Fruit fly (Drosophila melanogaster) whole organism, embryonic: ENCODE results near the gene SelG.

Experiments used
- Ada2b ChIP-seq: fragments of 200-800 bp; sonication (Bioruptor generic); IDR thresholded peaks from 2 replicates; pipeline ENCODE4 v1.3.6; 2022; ENCODE audit warnings: missing biosample characterization, missing genetic modification characterization
- Adf1 ChIP-seq: fragments of 200-800 bp; sonication (Bioruptor generic); IDR thresholded peaks from 2 replicates; pipeline ENCODE4 v1.3.6; 2022; ENCODE audit warnings: missing biosample characterization, missing genetic modification characterization
- Aef1 ChIP-seq: fragments of 200-800 bp; sonication (Bioruptor generic); IDR thresholded peaks from 3 replicates; pipeline ENCODE4 v1.3.6; 2022; ENCODE audit warnings: missing biosample characterization, missing genetic modification characterization
- B-H2 ChIP-seq: fragments of 200-800 bp; sonication (Bioruptor generic); optimal IDR thresholded peaks from 2 replicates; lab custom pipeline; 2018; ENCODE audit warnings: missing biosample characterization, mild to moderate bottlenecking, missing genetic modification characterization
- Bgb ChIP-seq: fragments of 200-800 bp; sonication (Bioruptor generic); IDR thresholded peaks from 2 replicates; pipeline ENCODE4 v1.3.6; 2022; ENCODE audit warnings: missing biosample characterization, missing genetic modification characterization; ENCODE audit not compliant: partially characterized antibody
- CG10147 ChIP-seq: fragments of 200-800 bp; sonication (Bioruptor generic); optimal IDR thresholded peaks from 2 replicates; lab custom pipeline; 2019; ENCODE audit warnings: missing biosample characterization, mild to moderate bottlenecking, missing genetic modification characterization, moderate library complexity
- CG10274 ChIP-seq: fragments of 200-800 bp; sonication (Bioruptor generic); optimal IDR thresholded peaks from 3 replicates; lab custom pipeline; 2017; ENCODE audit warnings: missing biosample characterization, mild to moderate bottlenecking, missing genetic modification characterization
- CG11456 ChIP-seq: fragments of 200-800 bp; sonication (Bioruptor generic); IDR thresholded peaks from 3 replicates; pipeline ENCODE4 v1.3.6; 2022; ENCODE audit warnings: missing biosample characterization, missing genetic modification characterization
- CG13424 ChIP-seq: fragments of 200-800 bp; sonication (Bioruptor generic); optimal IDR thresholded peaks from 2 replicates; lab custom pipeline; 2019; ENCODE audit warnings: missing biosample characterization, mild to moderate bottlenecking, missing genetic modification characterization, moderate library complexity
- CG14965 ChIP-seq: fragments of 200-800 bp; sonication (Bioruptor generic); optimal IDR thresholded peaks from 2 replicates; lab custom pipeline; 2016; ENCODE audit warnings: missing biosample characterization, missing genetic modification characterization, borderline replicate concordance
- CG15514 ChIP-seq: fragments of 200-800 bp; sonication (Bioruptor generic); optimal IDR thresholded peaks from 3 replicates; lab custom pipeline; 2017; ENCODE audit warnings: missing biosample characterization, missing genetic modification characterization, mild to moderate bottlenecking, moderate library complexity, missing genetic modification reagents
- CG2116 ChIP-seq: fragments of 200-800 bp; sonication (Bioruptor generic); optimal IDR thresholded peaks from 3 replicates; lab custom pipeline; 2018; ENCODE audit warnings: missing biosample characterization, mild to moderate bottlenecking, missing genetic modification characterization
- CG2199 ChIP-seq: fragments of 200-800 bp; sonication (Bioruptor generic); IDR thresholded peaks from 3 replicates; pipeline ENCODE4 v1.3.6; 2022; ENCODE audit warnings: missing biosample characterization, missing genetic modification characterization
- CG30431 ChIP-seq: fragments of 200-800 bp; sonication (Bioruptor generic); optimal IDR thresholded peaks from 2 replicates; lab custom pipeline; 2017; ENCODE audit warnings: missing biosample characterization, missing genetic modification characterization
- CG3065 ChIP-seq: fragments of 200-800 bp; sonication (Bioruptor generic); optimal IDR thresholded peaks from 2 replicates; lab custom pipeline; 2016; ENCODE audit warnings: missing biosample characterization, missing genetic modification characterization
- CG32772 ChIP-seq: fragments of 200-800 bp; sonication (Bioruptor generic); IDR thresholded peaks from 2 replicates; pipeline ENCODE4 v1.3.6; 2022; ENCODE audit warnings: missing biosample characterization, missing genetic modification characterization
- CG33557 ChIP-seq: fragments of 200-800 bp; sonication (Bioruptor generic); optimal IDR thresholded peaks from 2 replicates; lab custom pipeline; 2019; ENCODE audit warnings: missing biosample characterization, mild to moderate bottlenecking, missing genetic modification characterization, moderate library complexity
- CG3726 ChIP-seq: fragments of 200-800 bp; sonication (Bioruptor generic); IDR thresholded peaks from 3 replicates; pipeline ENCODE4, ENCODE4 v1.3.6; 2022; ENCODE audit warnings: missing biosample characterization, missing genetic modification characterization
- CG6175 ChIP-seq: fragments of 200-800 bp; sonication (Bioruptor generic); IDR thresholded peaks from 3 replicates; pipeline ENCODE4 v1.3.6; 2022; ENCODE audit warnings: missing biosample characterization, missing genetic modification characterization
- CG6254 ChIP-seq: fragments of 200-800 bp; sonication (Bioruptor generic); optimal IDR thresholded peaks from 3 replicates; lab custom pipeline; 2017; ENCODE audit warnings: mild to moderate bottlenecking, missing biosample characterization, missing genetic modification reagents, missing genetic modification characterization
- CG8281 ChIP-seq: fragments of 200-800 bp; sonication (Bioruptor generic); optimal IDR thresholded peaks from 2 replicates; lab custom pipeline; 2018; ENCODE audit warnings: missing biosample characterization, mild to moderate bottlenecking, missing genetic modification characterization, moderate library complexity
- CG8924 ChIP-seq: fragments of 200-800 bp; optimal IDR thresholded peaks from 3 replicates; lab custom pipeline; 2019; ENCODE audit warnings: missing biosample characterization, mild to moderate bottlenecking, missing genetic modification characterization, moderate library complexity
- CG9817 ChIP-seq: fragments of 200-800 bp; sonication (Bioruptor generic); optimal IDR thresholded peaks from 2 replicates; lab custom pipeline; 2018; ENCODE audit warnings: missing biosample characterization, mild to moderate bottlenecking, missing genetic modification characterization, moderate library complexity
- Dad ChIP-seq: fragments of 200-800 bp; sonication (Bioruptor generic); optimal IDR thresholded peaks from 3 replicates; lab custom pipeline; 2016; ENCODE audit warnings: missing biosample characterization, missing genetic modification characterization
- Dip3 ChIP-seq: fragments of 200-800 bp; sonication (Bioruptor generic); optimal IDR thresholded peaks from 3 replicates; lab custom pipeline; 2016; ENCODE audit warnings: missing biosample characterization, missing genetic modification characterization
- ERR ChIP-seq: fragments of 200-800 bp; sonication (Bioruptor generic); optimal IDR thresholded peaks from 2 replicates; lab custom pipeline; 2016; ENCODE audit warnings: missing biosample characterization, missing genetic modification characterization
- HLH4C ChIP-seq: fragments of 200-800 bp; sonication (Bioruptor generic); IDR thresholded peaks from 3 replicates; pipeline ENCODE4 v1.3.6; 2022; ENCODE audit warnings: missing biosample characterization, missing genetic modification characterization; ENCODE audit not compliant: partially characterized antibody
- Myb ChIP-seq: fragments of 200-800 bp; sonication (Bioruptor generic); optimal IDR thresholded peaks from 2 replicates; lab custom pipeline; 2016; ENCODE audit warnings: missing biosample characterization, missing genetic modification characterization
- NK7.1 ChIP-seq: fragments of 200-800 bp; sonication (Bioruptor generic); optimal IDR thresholded peaks from 3 replicates; lab custom pipeline; 2016; ENCODE audit warnings: missing biosample characterization, missing genetic modification characterization
- PHDP ChIP-seq: fragments of 200-800 bp; sonication (Bioruptor generic); optimal IDR thresholded peaks from 3 replicates; lab custom pipeline; 2018; ENCODE audit warnings: missing biosample characterization, mild to moderate bottlenecking, missing genetic modification characterization, moderate library complexity
- Poxn ChIP-seq: fragments of 200-800 bp; sonication (Bioruptor generic); IDR thresholded peaks from 2 replicates; pipeline ENCODE4 v1.3.6; 2022; ENCODE audit warnings: missing biosample characterization, missing genetic modification characterization
- Spps ChIP-seq: fragments of 200-800 bp; sonication (Bioruptor generic); optimal IDR thresholded peaks from 2 replicates; lab custom pipeline; 2018; ENCODE audit warnings: missing biosample characterization, mild to moderate bottlenecking, missing genetic modification characterization
- Vsx1 ChIP-seq: fragments of 200-800 bp; sonication (Bioruptor generic); optimal IDR thresholded peaks from 2 replicates; lab custom pipeline; 2017; ENCODE audit warnings: missing biosample characterization, mild to moderate bottlenecking, missing genetic modification characterization, missing genetic modification reagents
- Xbp1 ChIP-seq: fragments of 200-800 bp; sonication (Bioruptor generic); optimal IDR thresholded peaks from 3 replicates; lab custom pipeline; 2016; ENCODE audit warnings: missing biosample characterization, mild to moderate bottlenecking, missing genetic modification characterization
- ash1 ChIP-seq: fragments of 200-800 bp; sonication (Bioruptor generic); optimal IDR thresholded peaks from 2 replicates; lab custom pipeline; 2018; ENCODE audit warnings: missing biosample characterization, mild to moderate bottlenecking, missing genetic modification characterization
- bab2 ChIP-seq: fragments of 200-800 bp; sonication (Bioruptor generic); optimal IDR thresholded peaks from 2 replicates; lab custom pipeline; 2016; ENCODE audit warnings: missing biosample characterization, missing genetic modification characterization
- bigmax ChIP-seq: fragments of 200-800 bp; sonication (Bioruptor generic); optimal IDR thresholded peaks from 2 replicates; lab custom pipeline; 2018; ENCODE audit warnings: missing biosample characterization, mild to moderate bottlenecking, missing genetic modification characterization
- ci ChIP-seq: fragments of 200-800 bp; sonication (Bioruptor generic); IDR thresholded peaks from 3 replicates; pipeline ENCODE4 v1.3.6; 2022; ENCODE audit warnings: missing biosample characterization, missing genetic modification characterization
- cwo ChIP-seq: fragments of 200-800 bp; sonication (Bioruptor generic); optimal IDR thresholded peaks from 3 replicates; lab custom pipeline; 2017; ENCODE audit warnings: missing biosample characterization, missing genetic modification characterization, mild to moderate bottlenecking, moderate library complexity, missing genetic modification reagents
- emc ChIP-seq: fragments of 200-800 bp; sonication (Bioruptor generic); optimal IDR thresholded peaks from 2 replicates; lab custom pipeline; 2016; ENCODE audit warnings: missing biosample characterization, missing genetic modification characterization
- hb ChIP-seq: fragments of 200-800 bp; sonication (Bioruptor generic); IDR thresholded peaks from 3 replicates; pipeline ENCODE4 v1.3.6; 2022; ENCODE audit warnings: missing biosample characterization, missing genetic modification characterization; ENCODE audit not compliant: partially characterized antibody
- jing ChIP-seq: fragments of 200-800 bp; sonication (Bioruptor generic); optimal IDR thresholded peaks from 2 replicates; lab custom pipeline; 2018; ENCODE audit warnings: missing biosample characterization, mild to moderate bottlenecking, missing genetic modification characterization
- jumu ChIP-seq: fragments of 200-800 bp; sonication (Bioruptor generic); optimal IDR thresholded peaks from 3 replicates; lab custom pipeline; 2016; ENCODE audit warnings: missing biosample characterization, missing genetic modification characterization
- pum ChIP-seq: fragments of 200-800 bp; sonication (Bioruptor generic); optimal IDR thresholded peaks from 2 replicates; lab custom pipeline; 2016; ENCODE audit warnings: missing biosample characterization, missing genetic modification characterization
- scrt ChIP-seq: fragments of 200-800 bp; sonication (Bioruptor generic); optimal IDR thresholded peaks from 2 replicates; lab custom pipeline; 2018; ENCODE audit warnings: missing biosample characterization, mild to moderate bottlenecking, missing genetic modification characterization, moderate library complexity
- sens ChIP-seq: fragments of 200-800 bp; sonication (Bioruptor generic); peaks from one replicate; lab custom pipeline; 2016; ENCODE audit warnings: missing biosample characterization, missing genetic modification characterization
- so ChIP-seq: fragments of 200-800 bp; sonication (Bioruptor generic); IDR thresholded peaks from 3 replicates; pipeline ENCODE4 v1.3.6; 2022; ENCODE audit warnings: missing biosample characterization, missing genetic modification characterization
- tll ChIP-seq, 2 experiments: fragments of 200-800 bp in 1 of 2; fragments of >200 bp in 1 of 2; sonication (Bioruptor generic) in 1 of 2; optimal IDR thresholded peaks; 2 replicates each; lab custom pipeline; 2017 to 2019; ENCODE audit warnings: missing biosample characterization in 2 of 2, missing genetic modification characterization in 2 of 2, mild to moderate bottlenecking in 1 of 2, moderate library complexity in 1 of 2
- ttk ChIP-seq: fragments of 200-800 bp; sonication (Bioruptor generic); IDR thresholded peaks from 2 replicates; pipeline ENCODE4 v2.1.2; 2022; ENCODE audit warnings: missing biosample characterization, missing genetic modification characterization
- usp ChIP-seq: fragments of >200 bp; optimal IDR thresholded peaks from 2 replicates; lab custom pipeline; 2017; ENCODE audit warnings: missing biosample characterization, missing genetic modification characterization
- z ChIP-seq: fragments of 200-800 bp; sonication (Bioruptor generic); IDR thresholded peaks from 3 replicates; pipeline ENCODE4 v1.3.6; 2022; ENCODE audit warnings: missing biosample characterization, missing genetic modification characterization

Gene SelG

dm6 chrX:11852310-11852709 lies 34.8 kb upstream of the SelG start, which contains the start of gene p24-1 (continued):
- no peak; the same call in 2 of the 3 replicates for TF ChIP-seq CG6175
- no peak for TF ChIP-seq z (GFP tag; lab: Robert Waterston, UW)
- peak; percentile 92 for TF ChIP-seq Xbp1 (GFP tag; lab: Kevin White, UChicago)
- no peak for TF ChIP-seq CG8924 (tag; lab: Kevin White, UChicago)
- no peak for TF ChIP-seq Ada2b (GFP tag; lab: Robert Waterston, UW)
- TF ChIP-seq usp (GFP tag; lab: Kevin White, UChicago) = no peak
- TF ChIP-seq CG8281 (tag; lab: Kevin White, UChicago) = no peak
- TF ChIP-seq Myb (GFP tag; lab: Kevin White, UChicago) = peak; percentile 55
- peak; percentile 11 for TF ChIP-seq bab2
- TF ChIP-seq CG32772 (GFP tag; lab: Robert Waterston, UW) = 0 out of 2 replicates have a peak, but pooled peaks have one; percentile 15
- TF ChIP-seq ttk = no peak
- TF ChIP-seq bigmax (GFP tag; lab: Kevin White, UChicago) = no peak
- peak; percentile 67 for TF ChIP-seq sens
- TF ChIP-seq jing (GFP tag; lab: Kevin White, UChicago) = no peak
- TF ChIP-seq CG14965 (GFP tag; lab: Kevin White, UChicago) = no peak
- TF ChIP-seq emc (GFP tag; lab: Kevin White, UChicago) = no peak
- TF ChIP-seq CG10147 (GFP tag; lab: Kevin White, UChicago) = peak; percentile 1
- no peak for TF ChIP-seq CG2199 (GFP tag; lab: Robert Waterston, UW)
- TF ChIP-seq CG3065 (GFP tag; lab: Kevin White, UChicago) = no peak
- no peak for TF ChIP-seq Poxn
- TF ChIP-seq CG33557 (GFP tag; lab: Kevin White, UChicago) = peak; percentile 7
- TF ChIP-seq Aef1 (GFP tag; lab: Robert Waterston, UW) = no peak
- peak; percentile 65 for TF ChIP-seq jumu (GFP tag; lab: Kevin White, UChicago)
- peak; percentile 52 for TF ChIP-seq Dad
- no peak for TF ChIP-seq NK7.1 (GFP tag; lab: Kevin White, UChicago)
- no peak for TF ChIP-seq CG6254 (GFP tag; lab: Kevin White, UChicago)
- TF ChIP-seq CG15514 (GFP tag; lab: Kevin White, UChicago) = peak; percentile 86
- TF ChIP-seq Bgb (GFP tag; lab: Robert Waterston, UW) = peak; percentile 93
- TF ChIP-seq Dip3 (GFP tag; lab: Kevin White, UChicago) = peak; percentile 42
- TF ChIP-seq scrt (GFP tag; lab: Kevin White, UChicago) = no peak
- TF ChIP-seq B-H2 (GFP tag; lab: Kevin White, UChicago) = peak; percentile 70
- no peak for TF ChIP-seq Spps
- TF ChIP-seq CG9817 = peak; percentile 51
- no peak for TF ChIP-seq tll (GFP tag; optimal IDR thresholded peaks at IDR 0.05; lab: Kevin White, UChicago)
- TF ChIP-seq pum (GFP tag; lab: Kevin White, UChicago) = peak; percentile 28
- TF ChIP-seq CG2116 (GFP tag; lab: Kevin White, UChicago) = peak; percentile 90
- TF ChIP-seq CG11456 (GFP tag; lab: Robert Waterston, UW) = peak; percentile 60; the same call in 2 of the 3 replicates
- no peak for TF ChIP-seq so (GFP tag; lab: Robert Waterston, UW)
- TF ChIP-seq hb (GFP tag; lab: Robert Waterston, UW) = peak; percentile 75
- TF ChIP-seq ash1 (GFP tag; lab: Kevin White, UChicago) = no peak
- TF ChIP-seq CG30431 (GFP tag; lab: Kevin White, UChicago) = no peak
- TF ChIP-seq cwo (GFP tag; lab: Kevin White, UChicago) = no peak
- peak; percentile 23 for TF ChIP-seq CG13424 (tag; lab: Kevin White, UChicago)
- TF ChIP-seq CG3726 (GFP tag; lab: Robert Waterston, UW) = no peak
- TF ChIP-seq Adf1 (GFP tag; lab: Robert Waterston, UW) = no peak
- TF ChIP-seq ERR (GFP tag; lab: Kevin White, UChicago) = peak; percentile 59
- no peak for TF ChIP-seq Vsx1 (GFP tag; lab: Kevin White, UChicago)
- peak; percentile 30 for TF ChIP-seq PHDP (tag; lab: Kevin White, UChicago)
- TF ChIP-seq CG10274 (GFP tag; lab: Kevin White, UChicago) = no peak
- peak; percentile 83 for TF ChIP-seq HLH4C
- peak; percentile 20; the same call in 1 of the 3 replicates for TF ChIP-seq ci
